Fruit fly (Drosophila melanogaster) whole organism, embryonic: ENCODE measurements around the gene Ser.
A peak's percentile ranks its signal among the peaks of the same experiment; 100 is the strongest.

ENCODE experiments used
- Blimp-1 ChIP-seq: fragments of 200-800 bp; sonication (Bioruptor generic); optimal IDR thresholded peaks from 3 replicates; lab custom pipeline; 2018; ENCODE audit warnings: missing biosample characterization, missing genetic modification characterization, mild to moderate bottlenecking, moderate library complexity, missing genetic modification reagents
- CG10565 ChIP-seq: fragments of 200-800 bp; sonication (Bioruptor generic); optimal IDR thresholded peaks from 3 replicates; lab custom pipeline; 2016; ENCODE audit warnings: missing biosample characterization, mild to moderate bottlenecking, missing genetic modification characterization
- CG11504 ChIP-seq: fragments of 200-800 bp; sonication (Bioruptor generic); optimal IDR thresholded peaks from 3 replicates; lab custom pipeline; 2019; ENCODE audit warnings: missing biosample characterization, mild to moderate bottlenecking, missing genetic modification characterization, moderate library complexity
- CG11695 ChIP-seq: fragments of 200-800 bp; sonication (Bioruptor generic); IDR thresholded peaks from 3 replicates; pipeline ENCODE4 v1.3.6; 2022; ENCODE audit warnings: missing biosample characterization, missing genetic modification characterization
- CG12071 ChIP-seq: fragments of 200-800 bp; sonication (Bioruptor generic); optimal IDR thresholded peaks from 3 replicates; lab custom pipeline; 2018; ENCODE audit warnings: missing biosample characterization, mild to moderate bottlenecking, missing genetic modification characterization
- CG12236 ChIP-seq: fragments of 200-800 bp; sonication (Bioruptor generic); optimal IDR thresholded peaks from 2 replicates; lab custom pipeline; 2016; ENCODE audit warnings: missing biosample characterization, missing genetic modification characterization
- CG13123 ChIP-seq: fragments of 200-800 bp; sonication (Bioruptor generic); optimal IDR thresholded peaks from 2 replicates; lab custom pipeline; 2016; ENCODE audit warnings: missing biosample characterization, missing genetic modification characterization
- CG14965 ChIP-seq: fragments of 200-800 bp; sonication (Bioruptor generic); optimal IDR thresholded peaks from 2 replicates; lab custom pipeline; 2016; ENCODE audit warnings: missing biosample characterization, missing genetic modification characterization, borderline replicate concordance
- CG15601 ChIP-seq: fragments of 200-800 bp; sonication (Bioruptor generic); optimal IDR thresholded peaks from 3 replicates; lab custom pipeline; 2019; ENCODE audit warnings: missing biosample characterization, mild to moderate bottlenecking, missing genetic modification characterization, moderate library complexity
- CG16815 ChIP-seq: fragments of 200-800 bp; sonication (Bioruptor generic); optimal IDR thresholded peaks from 3 replicates; lab custom pipeline; 2017; ENCODE audit warnings: missing biosample characterization, mild to moderate bottlenecking, missing genetic modification characterization
- CG17361 ChIP-seq: fragments of 200-800 bp; sonication (Bioruptor generic); IDR thresholded peaks from 3 replicates; pipeline ENCODE4 v1.3.6; 2022; ENCODE audit warnings: missing biosample characterization, missing genetic modification characterization
- CG1792 ChIP-seq: fragments of 200-800 bp; sonication (Bioruptor generic); optimal IDR thresholded peaks from 2 replicates; lab custom pipeline; 2016; ENCODE audit warnings: missing biosample characterization, missing genetic modification characterization
- CG18476 ChIP-seq: fragments of 200-800 bp; sonication (Bioruptor generic); optimal IDR thresholded peaks from 2 replicates; lab custom pipeline; 2016; ENCODE audit warnings: missing biosample characterization, mild to moderate bottlenecking, missing genetic modification characterization
- CG2116 ChIP-seq: fragments of 200-800 bp; sonication (Bioruptor generic); optimal IDR thresholded peaks from 3 replicates; lab custom pipeline; 2018; ENCODE audit warnings: missing biosample characterization, mild to moderate bottlenecking, missing genetic modification characterization
- CG2202 ChIP-seq: fragments of 200-800 bp; sonication (Bioruptor generic); optimal IDR thresholded peaks from 2 replicates; lab custom pipeline; 2018; ENCODE audit warnings: missing biosample characterization, mild to moderate bottlenecking, missing genetic modification characterization
- CG2712 ChIP-seq: fragments of 200-800 bp; optimal IDR thresholded peaks from 3 replicates; lab custom pipeline; 2019; ENCODE audit warnings: missing biosample characterization, mild to moderate bottlenecking, missing genetic modification characterization, moderate library complexity
- CG31365 ChIP-seq: fragments of 200-800 bp; sonication (Bioruptor generic); optimal IDR thresholded peaks from 2 replicates; lab custom pipeline; 2018; ENCODE audit warnings: missing biosample characterization, mild to moderate bottlenecking, missing genetic modification characterization
- CG33213 ChIP-seq: fragments of 200-800 bp; sonication (Bioruptor generic); optimal IDR thresholded peaks from 3 replicates; lab custom pipeline; 2016; ENCODE audit warnings: missing biosample characterization, missing genetic modification characterization
- CG42726 ChIP-seq: fragments of 200-800 bp; sonication (Bioruptor generic); IDR thresholded peaks from 2 replicates; pipeline ENCODE4 v1.3.6; 2022; ENCODE audit warnings: missing biosample characterization, missing genetic modification characterization; ENCODE audit not compliant: partially characterized antibody
- CG4854 ChIP-seq: fragments of 200-800 bp; sonication (Bioruptor generic); optimal IDR thresholded peaks from 2 replicates; lab custom pipeline; 2016; ENCODE audit warnings: missing biosample characterization, missing genetic modification characterization, inconsistent platforms
- CG6689 ChIP-seq: fragments of 200-800 bp; sonication (Bioruptor generic); IDR thresholded peaks from 2 replicates; pipeline ENCODE4 v1.3.6; 2022; ENCODE audit warnings: missing biosample characterization, missing genetic modification characterization
- CG6854 ChIP-seq: fragments of 200-800 bp; sonication (Bioruptor generic); optimal IDR thresholded peaks from 3 replicates; lab custom pipeline; 2017; ENCODE audit warnings: missing biosample characterization, mild to moderate bottlenecking, missing genetic modification characterization
- CG8359 ChIP-seq: fragments of 200-800 bp; sonication (Bioruptor generic); optimal IDR thresholded peaks from 2 replicates; lab custom pipeline; 2017; ENCODE audit warnings: missing biosample characterization, mild to moderate bottlenecking, missing genetic modification characterization, borderline replicate concordance
- CG8478 ChIP-seq: fragments of >200 bp; optimal IDR thresholded peaks from 2 replicates; lab custom pipeline; 2018
- CG8765 ChIP-seq: fragments of 200-800 bp; sonication (Bioruptor generic); IDR thresholded peaks from 2 replicates; pipeline ENCODE4 v1.3.6; 2022; ENCODE audit warnings: missing biosample characterization, missing genetic modification characterization
- CG9817 ChIP-seq: fragments of 200-800 bp; sonication (Bioruptor generic); optimal IDR thresholded peaks from 2 replicates; lab custom pipeline; 2018; ENCODE audit warnings: missing biosample characterization, mild to moderate bottlenecking, missing genetic modification characterization, moderate library complexity
- D19A ChIP-seq: fragments of 200-800 bp; optimal IDR thresholded peaks from 3 replicates; lab custom pipeline; 2019; ENCODE audit warnings: missing biosample characterization, mild to moderate bottlenecking, missing genetic modification characterization, moderate library complexity
- Fer3 ChIP-seq: fragments of 200-800 bp; sonication (Bioruptor generic); optimal IDR thresholded peaks from 2 replicates; lab custom pipeline; 2018; ENCODE audit warnings: missing biosample characterization, mild to moderate bottlenecking, missing genetic modification characterization, moderate library complexity
- Hr3 ChIP-seq: fragments of 200-800 bp; sonication (Bioruptor generic); optimal IDR thresholded peaks from 3 replicates; lab custom pipeline; 2016; ENCODE audit warnings: missing biosample characterization, missing genetic modification characterization
- Side ChIP-seq: fragments of 200-800 bp; sonication (Bioruptor generic); optimal IDR thresholded peaks from 2 replicates; lab custom pipeline; 2016; ENCODE audit warnings: missing biosample characterization, missing genetic modification characterization
- Sox102F ChIP-seq: fragments of 200-800 bp; sonication (Bioruptor generic); optimal IDR thresholded peaks from 2 replicates; lab custom pipeline; 2018; ENCODE audit warnings: missing biosample characterization, mild to moderate bottlenecking, missing genetic modification characterization, moderate library complexity
- Stat92E ChIP-seq, 3 experiments: fragments of >200 bp in 2 of 3; fragments of 200-800 bp in 1 of 3; sonication (Bioruptor generic) in 1 of 3; optimal IDR thresholded peaks; 2 replicates each; lab custom pipeline; 2017 to 2019; ENCODE audit warnings: missing biosample characterization in 3 of 3, missing genetic modification characterization in 3 of 3, mild to moderate bottlenecking in 1 of 3, moderate library complexity in 1 of 3
- abd-A ChIP-seq: fragments of 200-800 bp; sonication (Bioruptor generic); optimal IDR thresholded peaks from 3 replicates; lab custom pipeline; 2019; ENCODE audit warnings: missing biosample characterization, mild to moderate bottlenecking, missing genetic modification characterization, moderate library complexity
- amos ChIP-seq: fragments of 200-800 bp; sonication (Bioruptor generic); IDR thresholded peaks from 2 replicates; pipeline ENCODE4 v1.3.6; 2022; ENCODE audit warnings: missing biosample characterization, missing genetic modification characterization; ENCODE audit not compliant: partially characterized antibody
- br ChIP-seq: fragments of >200 bp; optimal IDR thresholded peaks from 2 replicates; lab custom pipeline; 2017
- bsh ChIP-seq, 2 experiments: fragments of 200-800 bp; sonication (Bioruptor generic); optimal IDR thresholded peaks; 2 replicates each; lab custom pipeline; 2017 to 2018; ENCODE audit warnings: mild to moderate bottlenecking in 2 of 2, missing biosample characterization in 2 of 2, missing genetic modification characterization in 2 of 2, moderate library complexity in 1 of 2
- cad ChIP-seq: fragments of >200 bp; optimal IDR thresholded peaks from 2 replicates; lab custom pipeline; 2017; ENCODE audit warnings: missing biosample characterization, missing genetic modification characterization
- ci ChIP-seq: fragments of 200-800 bp; sonication (Bioruptor generic); IDR thresholded peaks from 3 replicates; pipeline ENCODE4 v1.3.6; 2022; ENCODE audit warnings: missing biosample characterization, missing genetic modification characterization
- grn ChIP-seq: fragments of 200-800 bp; sonication (Bioruptor generic); optimal IDR thresholded peaks from 3 replicates; lab custom pipeline; 2017; ENCODE audit warnings: missing biosample characterization, missing genetic modification characterization
- gsb ChIP-seq: fragments of 200-800 bp; sonication (Bioruptor generic); IDR thresholded peaks from 2 replicates; pipeline ENCODE4 v1.3.6; 2022; ENCODE audit warnings: missing biosample characterization, missing genetic modification characterization
- kay ChIP-seq: fragments of 200-800 bp; sonication (Bioruptor generic); optimal IDR thresholded peaks from 2 replicates; lab custom pipeline; 2016; ENCODE audit warnings: missing biosample characterization, missing genetic modification characterization
- lov ChIP-seq, 2 experiments: fragments of 200-800 bp in 1 of 2; fragments of >200 bp in 1 of 2; sonication (Bioruptor generic) in 1 of 2; IDR thresholded peaks in 1 of 2; optimal IDR thresholded peaks in 1 of 2; 2 replicates in 1 of 2; 3 replicates in 1 of 2; pipeline versions ENCODE4 v1.3.6 to Lab custom; 2017 to 2022; ENCODE audit warnings: missing biosample characterization in 1 of 2, missing genetic modification characterization in 1 of 2
- nom ChIP-seq: fragments of 200-800 bp; sonication (Bioruptor generic); optimal IDR thresholded peaks from 2 replicates; lab custom pipeline; 2017; ENCODE audit warnings: missing biosample characterization, missing genetic modification characterization, mild to moderate bottlenecking, moderate library complexity, missing genetic modification reagents
- peb ChIP-seq: fragments of 200-800 bp; sonication (Bioruptor generic); IDR thresholded peaks from 2 replicates; pipeline ENCODE4 v1.3.6; 2022; ENCODE audit warnings: missing biosample characterization, missing genetic modification characterization
- phol ChIP-seq: fragments of 200-800 bp; sonication (Bioruptor generic); optimal IDR thresholded peaks from 3 replicates; lab custom pipeline; 2018; ENCODE audit warnings: missing biosample characterization, mild to moderate bottlenecking, missing genetic modification characterization, moderate library complexity
- rib ChIP-seq: fragments of 200-800 bp; sonication (Bioruptor generic); IDR thresholded peaks from 2 replicates; pipeline ENCODE4 v1.3.6; 2022; ENCODE audit warnings: missing biosample characterization, missing genetic modification characterization
- sens ChIP-seq: fragments of 200-800 bp; sonication (Bioruptor generic); peaks from one replicate; lab custom pipeline; 2016; ENCODE audit warnings: missing biosample characterization, missing genetic modification characterization
- so ChIP-seq: fragments of 200-800 bp; sonication (Bioruptor generic); IDR thresholded peaks from 3 replicates; pipeline ENCODE4 v1.3.6; 2022; ENCODE audit warnings: missing biosample characterization, missing genetic modification characterization
- toy ChIP-seq: fragments of 200-800 bp; sonication (Bioruptor generic); IDR thresholded peaks from 2 replicates; pipeline ENCODE4 v1.3.6; 2022; ENCODE audit warnings: missing biosample characterization, missing genetic modification characterization
- wor ChIP-seq: fragments of 200-800 bp; sonication (Bioruptor generic); IDR thresholded peaks from 2 replicates; pipeline ENCODE4 v1.3.6; 2022; ENCODE audit warnings: missing biosample characterization, missing genetic modification characterization

Gene Ser

dm6 chr3R:27208724-27209343, 14.8 kb upstream of the Ser start (continued):
- TF ChIP-seq CG33213 (peak; percentile 57), CG10565 (GFP tag; lab: Kevin White, UChicago) (no peak), CG18476 (GFP tag; lab: Kevin White, UChicago) (no peak), phol (tag; lab: Kevin White, UChicago) (no peak), cad (no peak), br (lab: Kevin White, UChicago) (no peak), CG4854 (no peak), CG16815 (GFP tag; lab: Kevin White, UChicago) (no peak), Blimp-1 (GFP tag; lab: Kevin White, UChicago) (peak; percentile 46), Side (GFP tag; lab: Kevin White, UChicago) (peak; percentile 48), CG42726 (GFP tag; lab: Robert Waterston, UW) (no peak), rib (GFP tag; lab: Robert Waterston, UW) (no peak), Hr3 (GFP tag; lab: Kevin White, UChicago) (no peak), Sox102F (GFP tag; lab: Kevin White, UChicago) (peak; percentile 12), CG6854 (no peak), CG13123 (GFP tag; lab: Kevin White, UChicago) (no peak), amos (GFP tag; lab: Robert Waterston, UW) (no peak), CG8359 (GFP tag; lab: Kevin White, UChicago) (peak; percentile 42), CG2712 (tag; lab: Kevin White, UChicago) (peak; percentile 20), so (peak; percentile 47; the same call in 1 of the 3 replicates), CG11695 (peak; percentile 58; the same call in 1 of the 3 replicates), D19A (tag; lab: Kevin White, UChicago) (no peak), CG14965 (GFP tag; lab: Kevin White, UChicago) (no peak), kay (GFP tag; lab: Kevin White, UChicago) (no peak), nom (GFP tag; lab: Kevin White, UChicago) (no peak), CG6689 (GFP tag; lab: Robert Waterston, UW) (no peak), CG11504 (tag; lab: Kevin White, UChicago) (peak; percentile 24), toy (GFP tag; lab: Robert Waterston, UW) (no peak), abd-A (tag; lab: Kevin White, UChicago) (no peak), CG8478 (lab: Kevin White, UChicago) (no peak), ci (GFP tag; lab: Robert Waterston, UW) (peak; percentile 67; the same call in 2 of the 3 replicates), CG1792 (GFP tag; lab: Kevin White, UChicago) (no peak), CG2202 (tag; lab: Kevin White, UChicago) (peak; percentile 53), gsb (GFP tag; lab: Robert Waterston, UW) (no peak), CG15601 (tag; lab: Kevin White, UChicago) (peak; percentile 62), CG12071 (GFP tag; lab: Kevin White, UChicago) (peak; percentile 64), peb (GFP tag; lab: Robert Waterston, UW) (no peak), lov (optimal IDR thresholded peaks at IDR 0.05; lab: Kevin White, UChicago) (no peak), lov (GFP tag; IDR thresholded peaks at IDR 0.05; lab: Robert Waterston, UW) (0 out of 3 replicates have a peak, but pooled peaks have one; percentile 58), CG17361 (0 out of 3 replicates have a peak, but pooled peaks have one; percentile 12), wor (GFP tag; lab: Robert Waterston, UW) (no peak), bsh (GFP tag; optimal IDR thresholded peaks at IDR 0.05; lab: Kevin White, UChicago) (peak in 1 of 2 experiments; percentile 46), CG2116 (GFP tag; lab: Kevin White, UChicago) (peak; percentile 4), grn (GFP tag; lab: Kevin White, UChicago) (peak; percentile 26), Fer3 (peak; percentile 3), Stat92E (GFP tag; optimal IDR thresholded peaks at IDR 0.05; lab: Kevin White, UChicago) (no peak), CG9817 (no peak), sens (GFP tag; lab: Kevin White, UChicago) (peak; percentile 86), CG31365 (tag; lab: Kevin White, UChicago) (no peak), CG12236 (peak; percentile 45), CG8765 (no peak)
